Worm (Caenorhabditis elegans): Measurements from ENCODE around the gene C30G12.1.

ce11 chrII:7299042-7299441 is at the start of gene C30G12.1:
- TF ChIP-seq ztf-11 (tag; optimal IDR thresholded peaks at IDR 0.05) = no peak
- TF ChIP-seq nhr-11 (tag; optimal IDR thresholded peaks at IDR 0.05) = no peak
- TF ChIP-seq mdl-1 (tag; optimal IDR thresholded peaks at IDR 0.05) = no peak
- no peak for TF ChIP-seq skn-1 (tag; optimal IDR thresholded peaks at IDR 0.05)
- no peak for TF ChIP-seq mab-5 (tag; optimal IDR thresholded peaks at IDR 0.05)
- TF ChIP-seq ceh-16 (tag; optimal IDR thresholded peaks at IDR 0.05) = no peak

Data from whole organism, L2 larva.